Fruit fly (Drosophila melanogaster) whole organism, adult: ENCODE data around the gene ckd.

Experiments
- CG11617 ChIP-seq: fragments of 200-800 bp; sonication (Bioruptor generic); optimal IDR thresholded peaks from 2 replicates; lab custom pipeline; 2017; ENCODE audit warnings: mild to moderate bottlenecking, missing biosample characterization, missing genetic modification reagents, missing genetic modification characterization
- CG12768 ChIP-seq: fragments of 200-800 bp; sonication (Bioruptor generic); optimal IDR thresholded peaks from 2 replicates; lab custom pipeline; 2017; ENCODE audit warnings: missing biosample characterization, missing genetic modification characterization, mild to moderate bottlenecking, moderate library complexity, missing genetic modification reagents
- CG14711 ChIP-seq: fragments of 200-800 bp; sonication (Bioruptor generic); optimal IDR thresholded peaks from 2 replicates; lab custom pipeline; 2018; ENCODE audit warnings: missing biosample characterization, mild to moderate bottlenecking, missing genetic modification characterization, moderate library complexity
- CG1620 ChIP-seq: fragments of 200-800 bp; sonication (Bioruptor generic); optimal IDR thresholded peaks from 2 replicates; lab custom pipeline; 2016; ENCODE audit warnings: missing biosample characterization, missing genetic modification characterization
- CG33017 ChIP-seq: fragments of 200-800 bp; sonication (Bioruptor generic); optimal IDR thresholded peaks from 2 replicates; lab custom pipeline; 2018; ENCODE audit warnings: missing biosample characterization, mild to moderate bottlenecking, missing genetic modification characterization, moderate library complexity
- CG5204 ChIP-seq: fragments of 200-800 bp; sonication (Bioruptor generic); optimal IDR thresholded peaks from 2 replicates; lab custom pipeline; 2016; ENCODE audit warnings: missing biosample characterization, missing genetic modification characterization
- CG7045 ChIP-seq: fragments of 200-800 bp; sonication (Bioruptor generic); optimal IDR thresholded peaks from 2 replicates; lab custom pipeline; 2017; ENCODE audit warnings: missing biosample characterization, mild to moderate bottlenecking, missing genetic modification characterization
- CG7101 ChIP-seq: fragments of 200-800 bp; sonication (Bioruptor generic); optimal IDR thresholded peaks from 2 replicates; lab custom pipeline; 2018; ENCODE audit warnings: missing biosample characterization, mild to moderate bottlenecking, missing genetic modification characterization, moderate library complexity
- Clk ChIP-seq: fragments of 200-800 bp; sonication (Bioruptor generic); optimal IDR thresholded peaks from 2 replicates; lab custom pipeline; 2017; ENCODE audit warnings: missing biosample characterization, missing genetic modification characterization
- Crg-1 ChIP-seq: fragments of 200-800 bp; sonication (Bioruptor generic); optimal IDR thresholded peaks from 2 replicates; lab custom pipeline; 2016; ENCODE audit warnings: missing biosample characterization, missing genetic modification characterization
- Hr96 ChIP-seq: fragments of 200-800 bp; sonication (Bioruptor generic); optimal IDR thresholded peaks from 2 replicates; lab custom pipeline; 2016; ENCODE audit warnings: missing biosample characterization, missing genetic modification characterization
- Mnt ChIP-seq: fragments of 200-800 bp; sonication (Bioruptor generic); optimal IDR thresholded peaks from 2 replicates; lab custom pipeline; 2016; ENCODE audit warnings: missing biosample characterization, mild to moderate bottlenecking, missing genetic modification characterization
- bab1 ChIP-seq: fragments of 200-800 bp; sonication (Bioruptor generic); optimal IDR thresholded peaks from 3 replicates; lab custom pipeline; 2019; ENCODE audit warnings: missing biosample characterization, mild to moderate bottlenecking, missing genetic modification characterization, moderate library complexity
- cnc ChIP-seq, 2 experiments: fragments of >200 bp; optimal IDR thresholded peaks; 2 replicates each; lab custom pipeline; 2017
- kay ChIP-seq: fragments of 200-800 bp; sonication (Bioruptor generic); peaks from one replicate; lab custom pipeline; 2016; ENCODE audit warnings: missing biosample characterization, missing genetic modification characterization, borderline replicate concordance
- ovo ChIP-seq: fragments of 200-800 bp; sonication (Bioruptor generic); optimal IDR thresholded peaks from 2 replicates; lab custom pipeline; 2016; ENCODE audit warnings: missing biosample characterization, missing genetic modification characterization
- pad ChIP-seq: fragments of 200-800 bp; sonication (Bioruptor generic); optimal IDR thresholded peaks from 3 replicates; lab custom pipeline; 2017; ENCODE audit warnings: missing biosample characterization, missing genetic modification characterization, mild to moderate bottlenecking, moderate library complexity, missing genetic modification reagents
- tj ChIP-seq: fragments of 200-800 bp; sonication (Bioruptor generic); optimal IDR thresholded peaks from 3 replicates; lab custom pipeline; 2017; ENCODE audit warnings: missing biosample characterization, mild to moderate bottlenecking, missing genetic modification characterization, moderate library complexity
- toe ChIP-seq: fragments of 200-800 bp; sonication (Bioruptor generic); optimal IDR thresholded peaks from 2 replicates; lab custom pipeline; 2016; ENCODE audit warnings: missing biosample characterization, missing genetic modification characterization

ckd gene

dm6 chr3L:3270736-3271135 is 13.1 kb downstream of the ckd start, which contains the start of gene CG14960:
TSS of gene CG14960 (plus strand) at chr3L:3271036.
- TF ChIP-seq Clk (no peak), CG11617 (no peak), Mnt (GFP tag; lab: Kevin White, UChicago) (no peak), CG5204 (GFP tag; lab: Kevin White, UChicago) (no peak), CG7101 (tag; lab: Kevin White, UChicago) (no peak), toe (GFP tag; lab: Kevin White, UChicago) (no peak), tj (no peak), CG7045 (GFP tag; lab: Kevin White, UChicago) (no peak), kay (GFP tag; lab: Kevin White, UChicago) (no peak), ovo (no peak)

DNA sequence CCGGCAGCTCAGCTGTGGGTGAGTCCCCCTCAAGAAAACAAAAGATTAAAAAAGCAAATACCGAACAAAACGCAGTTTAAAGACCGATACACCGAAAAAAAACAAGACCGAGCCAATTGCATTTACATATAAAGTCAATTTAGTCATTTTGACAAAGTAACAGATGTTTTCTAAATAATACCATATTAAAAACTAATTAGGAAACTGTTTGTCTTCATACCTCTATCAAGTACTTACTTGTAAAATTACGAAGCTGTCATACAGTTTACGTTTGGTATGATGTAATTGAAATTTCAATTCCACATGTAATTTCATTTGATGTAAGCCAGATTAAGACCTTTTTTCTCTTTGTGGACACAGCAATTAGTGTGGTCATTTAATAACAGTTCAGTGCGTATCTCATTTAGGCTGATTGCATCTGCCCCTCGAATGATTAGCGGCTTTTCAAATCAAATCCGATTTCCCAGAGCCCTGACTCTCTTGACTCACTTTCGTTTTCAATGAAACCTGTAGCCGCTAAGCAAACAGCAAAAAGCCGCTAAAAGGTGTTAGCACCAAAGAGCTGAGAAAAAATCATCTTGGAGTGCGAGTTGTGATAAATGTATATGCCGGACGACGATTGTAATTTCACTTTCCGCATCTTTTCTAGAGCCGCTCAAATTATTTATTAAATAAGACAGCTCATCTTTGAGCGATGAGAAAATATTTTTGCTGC is 16.9 kb downstream of the ckd start:
- TF ChIP-seq pad (GFP tag; lab: Kevin White, UChicago) (no peak), ovo (no peak), kay (GFP tag; lab: Kevin White, UChicago) (no peak), CG7045 (GFP tag; lab: Kevin White, UChicago) (no peak), CG1620 (GFP tag; lab: Kevin White, UChicago) (no peak), CG5204 (GFP tag; lab: Kevin White, UChicago) (no peak), Hr96 (no peak), bab1 (no peak)

dm6 chr3L:3276930-3277329 is 19.3 kb downstream of the ckd start:
- TF ChIP-seq toe (GFP tag; lab: Kevin White, UChicago) (no peak), CG11617 (no peak), Mnt (GFP tag; lab: Kevin White, UChicago) (no peak), ovo (no peak), CG7101 (tag; lab: Kevin White, UChicago) (no peak), cnc (optimal IDR thresholded peaks at IDR 0.05; lab: Kevin White, UChicago) (no peak), Hr96 (no peak), CG1620 (GFP tag; lab: Kevin White, UChicago) (no peak), Crg-1 (no peak), pad (GFP tag; lab: Kevin White, UChicago) (no peak), tj (no peak), kay (GFP tag; lab: Kevin White, UChicago) (no peak), CG12768 (GFP tag; lab: Kevin White, UChicago) (no peak), CG5204 (GFP tag; lab: Kevin White, UChicago) (no peak), Clk (no peak)

dm6 chr3L:3279930-3280329 is 22.3 kb downstream of the ckd start, which contains the start of gene CG12017:
TSS of gene CG12017 (plus strand) at chr3L:3280239.
- TF ChIP-seq ovo (no peak), CG7101 (tag; lab: Kevin White, UChicago) (no peak), CG1620 (GFP tag; lab: Kevin White, UChicago) (no peak), CG5204 (GFP tag; lab: Kevin White, UChicago) (no peak), toe (GFP tag; lab: Kevin White, UChicago) (no peak), CG33017 (no peak), Crg-1 (no peak), CG11617 (no peak), Hr96 (no peak), cnc (optimal IDR thresholded peaks at IDR 0.05; lab: Kevin White, UChicago) (no peak), CG14711 (tag; lab: Kevin White, UChicago) (no peak)

DNA sequence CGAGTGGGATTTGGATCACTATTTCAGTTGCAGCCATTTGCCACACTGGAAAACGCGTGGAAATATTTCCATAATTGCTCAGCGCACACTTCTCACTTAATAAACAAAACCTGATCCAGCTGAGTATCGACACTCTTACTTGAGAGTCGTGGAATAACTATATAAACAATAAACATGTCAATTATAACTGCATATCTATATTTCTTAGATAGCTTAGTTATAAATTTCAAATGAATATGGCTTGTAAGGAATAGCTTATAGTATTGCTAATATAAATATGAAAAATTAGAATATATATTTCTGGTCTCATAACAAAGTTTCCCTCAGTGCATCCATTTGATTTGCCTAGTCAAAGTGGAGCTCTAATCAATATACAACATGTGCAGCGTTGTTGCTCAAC is 25.6 kb downstream of the ckd start:
- TF ChIP-seq CG1620 (GFP tag; lab: Kevin White, UChicago): no peak
- no peak for TF ChIP-seq CG11617
- no peak for TF ChIP-seq toe (GFP tag; lab: Kevin White, UChicago)
- no peak for TF ChIP-seq Hr96
- TF ChIP-seq CG33017: no peak
- no peak for TF ChIP-seq CG12768 (GFP tag; lab: Kevin White, UChicago)
- no peak for TF ChIP-seq bab1
- no peak for TF ChIP-seq CG14711 (tag; lab: Kevin White, UChicago)
- TF ChIP-seq Clk: no peak
- TF ChIP-seq Mnt (GFP tag; lab: Kevin White, UChicago): no peak
- no peak for TF ChIP-seq CG7101 (tag; lab: Kevin White, UChicago)
- TF ChIP-seq cnc (optimal IDR thresholded peaks at IDR 0.05; lab: Kevin White, UChicago): no peak
- TF ChIP-seq tj: no peak
- TF ChIP-seq kay (GFP tag; lab: Kevin White, UChicago): no peak

DNA sequence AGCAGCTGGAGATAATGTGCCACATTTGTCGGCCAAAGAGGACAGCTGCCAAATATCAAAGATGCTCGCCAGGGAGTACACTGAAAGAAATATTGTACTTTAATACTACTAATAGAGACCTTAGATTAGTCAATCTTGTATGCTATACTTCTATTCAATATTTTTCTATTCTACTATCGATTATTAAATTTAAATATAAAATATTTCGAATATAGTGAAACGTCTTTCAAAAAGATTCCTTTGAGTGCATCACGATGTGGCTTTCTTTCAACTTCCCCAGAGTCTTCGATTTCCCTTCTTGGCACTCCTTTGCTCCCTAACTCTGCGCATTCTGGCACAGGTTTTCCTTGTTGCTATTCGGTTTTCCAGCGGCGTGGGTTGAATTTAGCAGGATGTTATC is 27.2 kb downstream of the ckd start:
- TF ChIP-seq CG12768 (GFP tag; lab: Kevin White, UChicago) (no peak), CG33017 (no peak), CG7045 (GFP tag; lab: Kevin White, UChicago) (no peak), pad (GFP tag; lab: Kevin White, UChicago) (no peak), cnc (optimal IDR thresholded peaks at IDR 0.05; lab: Kevin White, UChicago) (no peak), CG14711 (tag; lab: Kevin White, UChicago) (no peak), Crg-1 (no peak), kay (GFP tag; lab: Kevin White, UChicago) (no peak), CG11617 (no peak)

dm6 chr3L:3288414-3288813 is 30.7 kb downstream of the ckd start:
- TF ChIP-seq Hr96: no peak
- TF ChIP-seq kay (GFP tag; lab: Kevin White, UChicago): peak; percentile 39
- no peak for TF ChIP-seq pad (GFP tag; lab: Kevin White, UChicago)
